Worm (Caenorhabditis elegans): ENCODE results near the gene meg-1.
A peak's percentile ranks its signal among the peaks of the same experiment; 100 is the strongest.

DNA sequence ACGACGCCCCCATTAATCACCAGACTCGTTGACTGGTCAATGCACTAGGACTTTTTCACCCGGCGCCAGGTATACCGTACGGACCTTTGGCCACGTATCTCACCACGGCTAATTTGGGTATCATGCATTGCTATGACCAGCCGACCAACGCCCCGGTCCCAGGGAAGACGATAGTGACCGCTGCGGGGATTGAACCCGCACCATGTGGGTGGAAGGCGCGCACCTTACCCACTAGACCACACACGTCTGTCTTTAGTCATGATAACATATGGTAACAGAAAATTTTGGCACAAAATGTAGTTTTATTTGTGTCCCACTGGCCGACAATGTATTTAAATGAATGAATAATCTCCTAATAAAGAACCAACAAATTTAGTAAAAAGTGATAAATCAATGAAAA, 43.2 kb downstream of the meg-1 start:
- TF ChIP-seq ceh-13 (GFP tag; optimal IDR thresholded peaks at IDR 0.05) (no peak), B0310.2 (tag; optimal IDR thresholded peaks at IDR 0.05) (no peak), ama-1 (optimal IDR thresholded peaks at IDR 0.05) (no peak), F13C5.2 (tag; optimal IDR thresholded peaks at IDR 0.05) (no peak), tbx-37 (GFP tag; conservative IDR thresholded peaks at IDR 0.05) (no peak), sea-1 (GFP tag; conservative IDR thresholded peaks at IDR 0.05) (peak; percentile 42; the same call in 1 of the 2 replicates), aly-1 (tag; optimal IDR thresholded peaks at IDR 0.05) (no peak), scrt-1 (GFP tag; IDR thresholded peaks at IDR 0.05) (no peak)

All from whole organism, early embryonic.